Worm (Caenorhabditis elegans): Measurements from ENCODE around the gene fat-6.

DNA sequence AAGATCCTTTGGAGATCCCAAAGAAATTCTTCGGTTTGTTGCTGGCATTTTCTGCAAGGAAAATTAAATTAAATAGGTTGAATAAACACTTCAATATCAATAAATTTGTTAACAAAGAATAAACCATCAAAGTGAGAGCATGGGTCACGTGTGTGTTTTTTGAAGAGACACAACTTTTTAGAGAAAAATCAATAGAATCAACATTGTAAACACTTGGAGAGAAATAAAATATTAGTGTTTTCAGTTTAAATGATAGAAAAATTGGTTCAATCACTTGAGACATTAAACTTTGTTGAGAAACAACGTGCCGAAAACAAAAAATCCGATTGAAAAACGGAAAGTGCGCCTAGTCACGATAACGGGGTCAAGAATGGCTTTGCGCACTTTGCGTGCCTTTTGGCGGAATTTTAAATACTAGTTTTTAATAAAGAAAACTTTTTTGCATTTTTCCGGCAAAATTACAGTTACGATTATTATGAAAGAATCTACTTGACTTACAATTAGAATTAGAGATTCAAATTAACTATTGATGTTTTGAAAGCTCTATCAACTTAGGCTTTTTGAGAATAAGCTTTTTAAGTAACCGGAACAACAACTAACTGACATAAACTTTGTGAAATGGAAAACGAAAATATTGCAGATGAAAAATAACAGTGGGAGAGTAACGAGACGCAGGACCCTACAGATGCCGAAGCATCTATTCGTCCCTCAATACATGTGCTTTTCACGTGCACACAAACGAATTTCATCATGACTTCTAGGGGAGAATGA is 46.2 kb upstream of the fat-6 start, which contains the start of gene ZK829.7:
- TF ChIP-seq him-1 (tag; optimal IDR thresholded peaks at IDR 0.05) (no peak), dao-5 (tag; optimal IDR thresholded peaks at IDR 0.05) (no peak)
